Worm (Caenorhabditis elegans) whole organism, late embryonic: ENCODE data around the gene adt-2.

Experiments
- ceh-45 ChIP-seq: fragments of 200-800 bp; sonication (Bioruptor generic); IDR thresholded peaks from 2 replicates; pipeline ENCODE4 v1.3.6; 2022; ENCODE audit warnings: missing genetic modification reagents, missing genetic modification characterization, missing compliant biosample characterization
- elt-2 ChIP-seq: sonication (generic microtip); optimal IDR thresholded peaks from 2 replicates; lab custom pipeline; 2016; ENCODE audit warnings: missing genetic modification reagents, missing genetic modification characterization, missing compliant biosample characterization
- ets-4 ChIP-seq: sonication (generic microtip); optimal IDR thresholded peaks from 2 replicates; lab custom pipeline; 2016; ENCODE audit warnings: missing genetic modification characterization, missing compliant biosample characterization
- fax-1 ChIP-seq: sonication (generic microtip); optimal IDR thresholded peaks from 2 replicates; lab custom pipeline; 2016; ENCODE audit warnings: missing genotype, missing genetic modification characterization, missing compliant biosample characterization
- lim-6 ChIP-seq: sonication (generic microtip); optimal IDR thresholded peaks from 2 replicates; lab custom pipeline; 2016; ENCODE audit warnings: missing genetic modification characterization, missing compliant biosample characterization
- nhr-11 ChIP-seq: fragments of 150-350 bp; optimal IDR thresholded peaks from 2 replicates; lab custom pipeline; 2014; ENCODE audit warnings: missing biosample characterization, missing genetic modification characterization
- npax-4 ChIP-seq: sonication (generic microtip); optimal IDR thresholded peaks from 2 replicates; lab custom pipeline; 2016; ENCODE audit warnings: missing genetic modification characterization, missing compliant biosample characterization
- pha-2 ChIP-seq: sonication (generic microtip); optimal IDR thresholded peaks from 2 replicates; lab custom pipeline; 2017; ENCODE audit warnings: mild to moderate bottlenecking, missing genetic modification characterization, missing compliant biosample characterization
- pha-4 ChIP-seq: fragments of 150-350 bp; optimal IDR thresholded peaks from 2 replicates; lab custom pipeline; 2018; ENCODE audit warnings: missing biosample characterization, missing genetic modification reagents, missing genetic modification characterization

- TF ChIP-seq ceh-45 (GFP tag; lab: Robert Waterston, UW) (no peak), npax-4 (tag; lab: Kevin White, UChicago) (no peak), pha-2 (tag; lab: Kevin White, UChicago) (no peak), elt-2 (no peak), ets-4 (tag; lab: Kevin White, UChicago) (no peak), pha-4 (tag; lab: Kevin White, UChicago) (no peak), lim-6 (tag; lab: Kevin White, UChicago) (no peak), nhr-11 (tag; lab: Kevin White, UChicago) (no peak), fax-1 (tag; lab: Kevin White, UChicago) (no peak)
Measured at ce11 chrX:7537742-7538268, 48.2 kb upstream of the adt-2 start, which contains the start of gene dpy-7.
